Fruit fly (Drosophila melanogaster) S2 (cell line): ENCODE measurements around the gene aurA.
"Not testable (repeated sequence)": the region's sequence is repeated elsewhere in the genome, so short reads cannot be mapped to it uniquely, and the experiment has no call there.

Experiments used
- CG8478 ChIP-seq: fragments of >200 bp; optimal IDR thresholded peaks from 2 replicates; lab custom pipeline; 2018
- CTCF ChIP-seq, 2 experiments: fragments of >200 bp; optimal IDR thresholded peaks; 2 replicates each; lab custom pipeline; 2018

aurA gene

DNA sequence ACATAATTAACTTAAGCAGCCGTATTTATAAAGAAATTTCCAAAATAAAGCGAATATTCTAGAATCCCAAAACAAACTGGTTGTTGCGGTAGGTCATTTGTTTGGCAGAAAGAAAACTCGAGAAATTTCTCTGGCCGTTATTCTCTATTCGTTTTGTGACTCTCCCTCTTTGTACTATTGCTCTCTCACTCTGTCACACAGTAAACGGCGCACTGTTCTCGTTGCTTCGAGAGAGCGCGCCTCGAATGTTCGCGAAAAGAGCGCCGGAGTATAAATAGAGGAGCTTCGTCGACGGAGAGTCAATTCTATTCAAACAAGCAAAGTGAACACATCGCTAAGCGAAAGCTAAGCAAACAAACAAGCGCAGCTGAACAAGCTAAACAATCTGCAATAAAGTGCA, 4.7 kb upstream of the aurA start, which contains the start of gene Hsp70Ab:
Gene Hsp70Ab (plus strand): TSS at position 301 of the 400 bp plus-strand sequence.
- not testable (repeated sequence) for TF ChIP-seq CG8478 (lab: Kevin White, UChicago); CTCF (optimal IDR thresholded peaks at IDR 0.05; lab: Kevin White, UChicago)

DNA sequence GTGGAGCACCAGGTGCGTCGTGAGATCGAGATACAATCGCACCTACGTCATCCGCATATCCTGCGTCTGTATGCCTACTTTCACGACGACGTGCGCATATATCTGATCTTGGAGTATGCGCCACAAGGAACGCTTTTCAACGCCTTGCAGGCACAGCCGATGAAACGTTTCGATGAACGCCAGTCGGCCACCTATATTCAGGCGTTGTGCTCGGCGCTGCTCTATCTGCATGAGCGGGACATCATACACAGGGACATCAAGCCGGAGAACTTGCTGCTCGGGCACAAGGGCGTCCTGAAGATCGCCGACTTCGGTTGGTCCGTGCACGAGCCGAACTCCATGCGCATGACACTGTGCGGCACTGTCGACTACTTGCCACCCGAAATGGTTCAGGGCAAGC, 1.1 kb downstream of the aurA start:
- TF ChIP-seq CG8478 (lab: Kevin White, UChicago) (no peak), CTCF (optimal IDR thresholded peaks at IDR 0.05; lab: Kevin White, UChicago) (no peak)

DNA sequence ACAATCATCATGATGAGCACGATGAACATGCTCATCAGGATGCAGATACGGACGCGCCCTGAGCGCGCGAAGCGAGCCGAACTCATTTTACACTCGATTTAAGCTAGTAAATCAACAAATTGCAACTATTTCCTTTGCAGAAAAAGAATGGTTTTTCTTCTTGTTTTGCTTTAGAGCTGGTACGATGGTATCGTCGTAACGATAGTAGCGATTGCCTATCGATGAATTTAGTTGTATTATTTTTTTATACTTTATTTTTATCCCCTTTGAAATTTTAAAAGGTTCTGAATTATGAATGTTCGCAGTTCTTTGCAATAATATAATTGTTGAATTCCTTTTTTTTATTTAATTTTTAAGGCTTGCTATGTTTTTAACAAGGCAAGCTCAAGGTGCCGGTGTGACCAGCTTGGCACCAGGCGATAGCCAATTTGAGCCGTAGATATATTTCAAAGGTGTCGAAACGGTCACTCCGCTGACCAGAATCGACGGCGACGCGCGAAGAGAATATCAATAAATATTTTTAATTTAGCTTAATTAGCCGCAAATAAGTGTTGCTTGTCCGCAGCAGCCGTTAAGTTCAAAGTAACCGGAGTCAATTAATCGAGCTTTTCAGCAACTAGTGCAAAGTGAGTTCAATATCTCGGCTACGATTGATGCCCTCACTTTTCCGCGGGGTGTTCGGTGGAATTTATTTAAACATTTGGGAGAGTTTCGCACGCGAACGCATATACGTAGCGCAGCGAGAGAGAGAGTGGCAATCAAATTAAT, 4.5 kb downstream of the aurA start, which contains the start of the genes CG12213 and GC1:
Gene CG12213 (minus strand): TSS at position 430 of the 768 bp plus-strand sequence.
Gene GC1 (plus strand): TSS at position 447 of the 768 bp plus-strand sequence.
- TF ChIP-seq CTCF (optimal IDR thresholded peaks at IDR 0.05; lab: Kevin White, UChicago) = peak in 1 of 2 experiments; percentile 16
- no peak for TF ChIP-seq CG8478 (lab: Kevin White, UChicago)

DNA sequence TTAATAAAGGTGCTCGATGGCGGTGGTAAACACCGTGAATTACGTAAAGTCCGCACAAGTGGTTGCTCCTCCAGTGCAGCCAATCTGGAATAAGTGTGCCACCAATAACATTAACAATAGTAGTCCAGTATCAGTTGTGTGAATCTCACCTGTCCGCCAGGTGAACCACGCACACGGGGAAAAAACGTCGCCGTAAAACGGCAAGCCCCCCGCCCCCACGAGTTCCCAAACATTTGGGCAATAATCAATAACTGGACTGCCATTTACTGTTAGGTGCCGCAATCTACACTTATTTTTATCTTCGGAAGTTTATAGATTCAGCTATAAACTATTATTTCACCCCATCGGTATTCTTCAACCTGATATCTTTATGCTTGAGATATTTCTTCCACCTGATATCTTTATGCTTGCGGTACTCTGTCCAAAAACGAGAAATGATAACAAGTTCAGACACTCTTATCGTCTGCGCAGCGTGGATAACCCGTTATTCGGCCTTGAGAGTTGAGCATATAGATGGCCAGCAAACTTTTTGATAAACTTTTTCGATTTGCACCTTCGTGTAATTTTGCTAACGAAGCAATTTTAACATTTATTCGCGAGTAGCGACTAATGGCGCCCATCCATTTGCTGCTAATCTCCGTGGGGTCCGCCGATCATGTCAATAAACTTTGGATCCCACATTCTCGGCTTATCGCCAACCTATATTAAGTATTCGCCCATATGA, 5.3 kb downstream of the aurA start:
- TF ChIP-seq CG8478 (lab: Kevin White, UChicago) = no peak
- TF ChIP-seq CTCF (optimal IDR thresholded peaks at IDR 0.05; lab: Kevin White, UChicago) = no peak

DNA sequence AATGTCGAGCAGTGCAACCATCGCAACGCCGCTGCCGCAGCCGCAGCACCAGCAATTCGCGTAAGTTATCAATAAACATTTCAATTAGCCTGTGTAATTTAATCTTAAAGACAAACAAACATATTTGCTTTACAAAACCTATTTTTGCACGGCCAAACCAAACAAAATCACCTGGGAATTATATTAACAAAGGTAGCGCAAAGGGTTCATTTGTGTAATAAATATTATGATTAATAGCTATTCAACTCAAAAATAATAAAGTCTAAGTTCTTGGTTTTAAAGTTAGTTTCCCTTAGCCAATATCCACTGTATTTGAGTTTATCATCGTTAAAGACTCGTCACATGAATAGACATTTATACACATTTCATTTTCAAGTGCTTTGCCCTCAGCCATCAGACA, 6.3 kb downstream of the aurA start:
- no peak for TF ChIP-seq CG8478 (lab: Kevin White, UChicago)

DNA sequence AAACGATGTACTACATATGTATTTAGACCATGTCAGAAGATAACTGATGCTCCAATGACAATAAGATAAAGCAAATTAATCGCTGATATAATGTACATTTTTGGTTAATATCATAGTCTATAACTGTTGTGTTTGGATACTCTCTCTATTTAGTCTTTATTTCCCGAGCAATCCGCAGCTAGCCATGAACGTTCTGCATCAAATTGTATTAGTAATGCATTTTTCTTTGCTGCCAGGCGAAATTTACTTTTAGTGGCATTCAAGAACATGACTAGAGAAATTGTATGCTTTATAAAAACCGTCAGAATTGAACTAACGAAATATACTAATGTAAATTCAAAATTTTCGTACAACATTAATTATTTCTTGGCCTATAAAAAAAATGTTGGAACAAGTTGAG, 8.5 kb downstream of the aurA start, which contains the start of gene GC2:
Gene GC2 (plus strand): TSS at position 301 of the 400 bp plus-strand sequence.
- TF ChIP-seq CTCF (optimal IDR thresholded peaks at IDR 0.05; lab: Kevin White, UChicago) = no peak
- no peak for TF ChIP-seq CG8478 (lab: Kevin White, UChicago)

DNA sequence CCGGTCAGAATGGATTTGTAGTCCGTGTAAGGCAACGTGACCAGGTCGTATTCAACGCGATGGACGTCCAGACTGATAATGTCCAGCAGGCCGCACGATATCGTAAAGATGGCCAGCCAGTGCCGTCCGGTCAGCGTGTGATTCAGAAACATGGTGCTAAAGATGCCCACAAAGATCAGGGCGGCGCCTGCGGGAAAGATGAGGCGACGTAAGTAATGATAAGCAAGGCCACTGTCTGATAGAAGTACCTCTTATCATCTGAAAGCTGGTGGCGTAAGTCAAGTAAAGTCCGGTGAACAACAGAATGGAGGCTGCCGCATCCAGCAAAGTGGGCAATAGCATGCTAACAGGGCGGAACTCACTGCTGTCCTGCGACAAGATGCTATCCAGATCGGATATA, 10.9 kb downstream of the aurA start:
- TF ChIP-seq CG8478 (lab: Kevin White, UChicago) (no peak), CTCF (optimal IDR thresholded peaks at IDR 0.05; lab: Kevin White, UChicago) (no peak)

DNA sequence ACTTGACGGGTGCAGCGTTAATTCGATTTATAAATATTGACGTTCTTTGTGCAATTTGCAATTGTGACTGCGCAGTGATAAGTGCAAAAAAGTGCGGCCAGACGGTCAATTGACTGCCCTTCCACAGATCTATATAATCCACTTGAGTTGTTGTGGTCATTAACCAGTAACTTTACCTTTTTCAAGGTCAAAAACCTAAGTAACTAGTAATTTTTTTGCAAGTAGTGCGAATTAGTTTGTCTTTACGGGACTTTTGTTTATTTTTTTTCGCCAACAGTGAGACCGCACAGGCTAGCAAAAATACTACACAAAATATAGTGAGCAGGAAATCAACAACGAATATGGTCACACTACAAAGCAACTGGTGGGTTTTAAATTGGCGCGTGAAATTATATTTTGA, 11.7 kb downstream of the aurA start, which contains the start of gene Tango9:
Gene Tango9 (minus strand): TSS at position 280 of the 400 bp plus-strand sequence.
- TF ChIP-seq CTCF (optimal IDR thresholded peaks at IDR 0.05; lab: Kevin White, UChicago) (no peak), CG8478 (lab: Kevin White, UChicago) (no peak)

DNA sequence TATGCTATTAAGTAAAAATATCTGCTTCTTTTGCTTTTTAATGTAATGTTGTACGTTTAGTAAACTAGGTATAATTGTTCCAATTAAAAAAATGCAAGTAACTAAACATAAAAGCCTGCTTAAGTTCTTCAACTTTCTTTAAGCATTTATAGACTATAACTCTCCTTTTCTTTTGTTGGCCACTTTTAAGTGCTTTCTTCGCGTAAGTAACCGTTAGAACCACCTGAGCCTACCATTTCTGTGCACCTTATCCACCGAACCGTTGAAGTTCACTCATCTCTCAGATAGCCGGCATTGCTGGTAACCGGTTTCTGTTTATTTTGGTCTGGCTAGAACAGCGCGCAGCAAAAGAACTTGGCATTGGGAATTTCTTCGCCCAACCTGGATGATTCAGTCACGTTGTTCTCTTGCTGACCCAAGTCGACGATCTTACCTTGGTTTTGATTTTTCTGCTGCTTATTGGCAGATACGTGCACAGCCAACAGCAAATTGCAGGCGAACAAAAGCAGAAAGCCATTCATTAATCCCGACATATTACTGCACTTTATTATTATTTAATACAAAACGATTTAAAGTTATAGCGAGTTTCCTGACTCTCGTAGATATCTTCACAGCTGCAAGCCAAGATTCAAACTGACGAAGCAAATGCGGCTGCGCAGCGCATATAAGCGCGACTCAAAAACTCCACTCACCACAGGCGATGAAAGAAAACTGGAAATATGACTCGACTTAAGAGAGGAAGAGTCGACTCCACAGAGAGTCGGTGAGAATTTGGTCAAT, 13.8 kb downstream of the aurA start, which contains the start of gene CG10005:
Gene CG10005 (minus strand): TSS at position 642 of the 780 bp plus-strand sequence.
- TF ChIP-seq CTCF (optimal IDR thresholded peaks at IDR 0.05; lab: Kevin White, UChicago) = no peak
- no peak for TF ChIP-seq CG8478 (lab: Kevin White, UChicago)

DNA sequence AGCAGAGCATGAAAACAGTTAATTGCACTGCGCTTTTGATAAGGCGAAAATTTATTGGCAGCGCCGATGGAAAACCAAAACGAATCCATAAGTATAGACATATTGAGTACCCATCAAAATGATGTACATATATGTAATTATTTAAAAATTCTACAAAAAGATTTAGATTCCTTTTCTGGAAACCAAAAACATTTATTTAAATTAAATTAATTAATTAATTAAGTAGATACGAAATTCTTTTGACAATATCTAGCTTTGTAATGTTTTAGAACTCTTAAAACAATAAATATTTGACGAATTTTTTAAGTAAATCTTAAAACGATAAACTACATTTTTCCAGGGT, 14.4 kb downstream of the aurA start:
- TF ChIP-seq CG8478 (lab: Kevin White, UChicago) (no peak), CTCF (optimal IDR thresholded peaks at IDR 0.05; lab: Kevin White, UChicago) (no peak)

DNA sequence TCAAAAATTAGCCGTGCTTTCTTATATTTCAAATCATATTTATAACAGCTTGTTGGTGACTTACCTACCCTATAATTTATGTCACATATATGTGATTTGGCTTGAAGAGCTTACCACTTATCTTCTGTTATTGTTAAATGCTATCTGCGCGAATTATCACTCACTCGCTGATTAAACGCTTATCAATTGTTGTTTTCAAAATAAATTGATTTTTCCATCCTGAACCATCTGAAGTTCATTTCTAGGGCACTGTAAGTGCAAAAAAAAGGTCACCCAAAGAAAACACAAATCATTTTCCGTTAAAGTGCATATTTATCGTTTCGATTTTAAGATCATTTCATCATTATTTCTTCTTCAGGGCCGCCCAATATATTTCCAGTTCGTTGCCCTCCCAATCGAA, 15.4 kb downstream of the aurA start:
- TF ChIP-seq CTCF (optimal IDR thresholded peaks at IDR 0.05; lab: Kevin White, UChicago) = no peak
- TF ChIP-seq CG8478 (lab: Kevin White, UChicago) = no peak

DNA sequence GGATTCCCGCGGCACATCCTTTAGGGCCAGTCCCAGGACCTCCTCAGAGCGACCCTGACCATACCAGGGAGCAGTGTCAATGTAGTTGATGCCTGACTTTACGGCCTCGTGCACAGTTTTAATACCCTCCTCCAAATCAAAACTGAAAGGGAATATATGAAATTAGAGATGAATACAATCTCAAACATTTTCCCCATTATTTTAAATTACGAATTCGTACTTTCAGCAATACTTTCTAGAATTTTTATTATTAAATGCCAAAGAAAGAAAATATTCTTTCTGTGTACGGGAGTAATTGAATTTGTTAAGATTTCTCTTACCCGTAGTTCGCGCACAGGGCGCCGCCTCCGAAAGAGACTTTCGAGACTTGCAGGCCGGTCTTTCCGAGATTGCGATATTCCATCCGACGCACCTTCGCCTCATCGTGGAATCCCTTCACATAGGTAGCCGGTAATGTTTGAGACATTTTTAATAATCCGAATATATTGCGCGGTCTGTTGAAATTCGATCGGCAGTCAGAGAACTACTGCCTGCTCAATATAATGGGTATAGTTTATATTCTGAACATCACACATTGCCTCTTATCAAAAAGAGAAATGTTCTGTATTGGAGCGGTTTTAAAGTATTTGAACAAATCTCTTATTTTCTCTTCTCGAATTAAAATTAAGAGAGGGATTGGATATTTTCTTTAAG, 17.1 kb downstream of the aurA start, which contains the start of gene CG18547:
Gene CG18547 (minus strand): TSS at position 512 of the 693 bp plus-strand sequence.
- no peak for TF ChIP-seq CG8478 (lab: Kevin White, UChicago)
- no peak for TF ChIP-seq CTCF (optimal IDR thresholded peaks at IDR 0.05; lab: Kevin White, UChicago)

DNA sequence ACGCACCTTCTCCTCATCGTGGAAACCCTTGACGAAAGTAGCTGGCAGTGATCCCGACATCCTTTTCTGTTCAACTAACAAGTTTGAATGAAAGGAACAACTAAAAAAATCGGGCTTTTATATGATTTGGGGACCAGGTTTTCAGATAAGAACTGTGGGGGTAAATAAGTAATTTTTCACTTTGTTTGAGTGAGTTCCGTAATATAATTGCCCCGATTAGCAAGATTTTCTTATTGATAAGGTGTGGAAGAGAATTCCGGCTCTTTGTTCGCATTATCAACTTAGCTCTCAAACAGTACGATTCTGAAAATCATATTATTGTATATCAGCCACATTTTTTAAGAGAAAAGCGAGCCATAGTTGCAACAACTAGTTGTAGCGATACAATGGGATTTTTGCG, 19.0 kb downstream of the aurA start, which contains the start of gene CG12224:
Gene CG12224 (minus strand): TSS at position 101 of the 400 bp plus-strand sequence.
- TF ChIP-seq CTCF (optimal IDR thresholded peaks at IDR 0.05; lab: Kevin White, UChicago) = no peak
- TF ChIP-seq CG8478 (lab: Kevin White, UChicago) = no peak
